Fruit fly (Drosophila melanogaster) whole organism, adult: Measurements from ENCODE around the gene Gen.

Source experiments
- CG12768 ChIP-seq: fragments of 200-800 bp; sonication (Bioruptor generic); optimal IDR thresholded peaks from 2 replicates; lab custom pipeline; 2017; ENCODE audit warnings: missing biosample characterization, missing genetic modification characterization, mild to moderate bottlenecking, moderate library complexity, missing genetic modification reagents
- CG14711 ChIP-seq: fragments of 200-800 bp; sonication (Bioruptor generic); optimal IDR thresholded peaks from 2 replicates; lab custom pipeline; 2018; ENCODE audit warnings: missing biosample characterization, mild to moderate bottlenecking, missing genetic modification characterization, moderate library complexity
- CG33017 ChIP-seq: fragments of 200-800 bp; sonication (Bioruptor generic); optimal IDR thresholded peaks from 2 replicates; lab custom pipeline; 2018; ENCODE audit warnings: missing biosample characterization, mild to moderate bottlenecking, missing genetic modification characterization, moderate library complexity
- CG7045 ChIP-seq: fragments of 200-800 bp; sonication (Bioruptor generic); optimal IDR thresholded peaks from 2 replicates; lab custom pipeline; 2017; ENCODE audit warnings: missing biosample characterization, mild to moderate bottlenecking, missing genetic modification characterization
- CG7101 ChIP-seq: fragments of 200-800 bp; sonication (Bioruptor generic); optimal IDR thresholded peaks from 2 replicates; lab custom pipeline; 2018; ENCODE audit warnings: missing biosample characterization, mild to moderate bottlenecking, missing genetic modification characterization, moderate library complexity
- Clk ChIP-seq: fragments of 200-800 bp; sonication (Bioruptor generic); optimal IDR thresholded peaks from 2 replicates; lab custom pipeline; 2017; ENCODE audit warnings: missing biosample characterization, missing genetic modification characterization
- Crg-1 ChIP-seq: fragments of 200-800 bp; sonication (Bioruptor generic); optimal IDR thresholded peaks from 2 replicates; lab custom pipeline; 2016; ENCODE audit warnings: missing biosample characterization, missing genetic modification characterization
- Hr96 ChIP-seq: fragments of 200-800 bp; sonication (Bioruptor generic); optimal IDR thresholded peaks from 2 replicates; lab custom pipeline; 2016; ENCODE audit warnings: missing biosample characterization, missing genetic modification characterization
- Mnt ChIP-seq: fragments of 200-800 bp; sonication (Bioruptor generic); optimal IDR thresholded peaks from 2 replicates; lab custom pipeline; 2016; ENCODE audit warnings: missing biosample characterization, mild to moderate bottlenecking, missing genetic modification characterization
- cic ChIP-seq: fragments of 200-800 bp; sonication (Bioruptor generic); optimal IDR thresholded peaks from 2 replicates; lab custom pipeline; 2017; ENCODE audit warnings: missing biosample characterization, mild to moderate bottlenecking, missing genetic modification characterization, moderate library complexity
- cnc ChIP-seq, 2 experiments: fragments of >200 bp; optimal IDR thresholded peaks; 2 replicates each; lab custom pipeline; 2017
- kay ChIP-seq: fragments of 200-800 bp; sonication (Bioruptor generic); peaks from one replicate; lab custom pipeline; 2016; ENCODE audit warnings: missing biosample characterization, missing genetic modification characterization, borderline replicate concordance
- pad ChIP-seq: fragments of 200-800 bp; sonication (Bioruptor generic); optimal IDR thresholded peaks from 3 replicates; lab custom pipeline; 2017; ENCODE audit warnings: missing biosample characterization, missing genetic modification characterization, mild to moderate bottlenecking, moderate library complexity, missing genetic modification reagents
- tj ChIP-seq: fragments of 200-800 bp; sonication (Bioruptor generic); optimal IDR thresholded peaks from 3 replicates; lab custom pipeline; 2017; ENCODE audit warnings: missing biosample characterization, mild to moderate bottlenecking, missing genetic modification characterization, moderate library complexity

- TF ChIP-seq tj (GFP tag; lab: Kevin White, UChicago): no peak
- TF ChIP-seq Clk: no peak
- TF ChIP-seq cnc (optimal IDR thresholded peaks at IDR 0.05; lab: Kevin White, UChicago): no peak
- no peak for TF ChIP-seq CG7045 (GFP tag; lab: Kevin White, UChicago)
- TF ChIP-seq CG14711 (tag; lab: Kevin White, UChicago): no peak
- no peak for TF ChIP-seq Mnt (GFP tag; lab: Kevin White, UChicago)
- TF ChIP-seq cic (GFP tag; lab: Kevin White, UChicago): no peak
- no peak for TF ChIP-seq Crg-1 (GFP tag; lab: Kevin White, UChicago)
- no peak for TF ChIP-seq CG33017
- no peak for TF ChIP-seq kay (GFP tag; lab: Kevin White, UChicago)
- no peak for TF ChIP-seq CG7101 (tag; lab: Kevin White, UChicago)
- TF ChIP-seq CG12768 (GFP tag; lab: Kevin White, UChicago): no peak
- TF ChIP-seq pad (GFP tag; lab: Kevin White, UChicago): no peak
- no peak for TF ChIP-seq Hr96 (GFP tag; lab: Kevin White, UChicago)
Observed at dm6 chr3L:5129199-5129598, 23.0 kb downstream of the Gen start, which contains the start of gene CG4597.
